Worm (Caenorhabditis elegans) whole organism, young adult: ENCODE measurements around the gene R10E4.7.

Source experiments
- C06A6.2 ChIP-seq: fragments of 200-800 bp; sonication (Bioruptor generic); conservative IDR thresholded peaks from 2 replicates; pipeline ENCODE4 v1.3.6; 2022; ENCODE audit warnings: missing genetic modification characterization, missing compliant biosample characterization
- D2030.7 ChIP-seq: fragments of 200-800 bp; sonication (Bioruptor generic); IDR thresholded peaks from 2 replicates; pipeline ENCODE4 v1.3.6; 2022; ENCODE audit warnings: missing genetic modification reagents, missing genetic modification characterization, missing compliant biosample characterization
- F57A8.1 ChIP-seq: fragments of 200-800 bp; sonication (Bioruptor generic); optimal IDR thresholded peaks from 2 replicates; lab custom pipeline; 2018; ENCODE audit warnings: mild to moderate bottlenecking, missing genetic modification characterization, moderate library complexity, missing compliant biosample characterization
- ama-1 ChIP-seq, 3 experiments: fragments of 150-350 bp in 1 of 3; sonication (generic microtip) in 2 of 3; optimal IDR thresholded peaks; 2 replicates each; lab custom pipeline; 2014 to 2018; ENCODE audit warnings: missing biosample characterization in 2 of 3, missing genetic modification characterization in 2 of 3, missing genetic modification reagents in 2 of 3
- lin-35 ChIP-seq, 3 experiments: fragments of 150-350 bp in 2 of 3; sonication (generic microtip) in 1 of 3; optimal IDR thresholded peaks; 2 replicates each; lab custom pipeline; 2014 to 2018; ENCODE audit warnings: missing biosample characterization in 3 of 3, missing genetic modification characterization in 3 of 3, missing genetic modification reagents in 3 of 3
- lsy-27 ChIP-seq: sonication (generic microtip); optimal IDR thresholded peaks from 2 replicates; lab custom pipeline; 2017; ENCODE audit warnings: missing genetic modification characterization, mild to moderate bottlenecking, missing compliant biosample characterization, antibody characterized with exemption, missing genotype, borderline replicate concordance; ENCODE audit not compliant: insufficient read depth
- nfya-1 ChIP-seq: sonication (generic microtip); optimal IDR thresholded peaks from 2 replicates; lab custom pipeline; 2017; ENCODE audit warnings: antibody characterized with exemption, missing compliant biosample characterization, missing genetic modification characterization, borderline replicate concordance; ENCODE audit not compliant: insufficient read depth
- nfya-2 ChIP-seq: fragments of 200-800 bp; sonication (Bioruptor generic); IDR thresholded peaks from 2 replicates; pipeline ENCODE4 v1.3.6; 2022; ENCODE audit warnings: missing genetic modification reagents, missing genetic modification characterization, missing compliant biosample characterization
- unc-62 ChIP-seq: fragments of 150-350 bp; optimal IDR thresholded peaks from 2 replicates; lab custom pipeline; 2014; ENCODE audit warnings: missing biosample characterization, missing genetic modification reagents, missing genetic modification characterization
- ztf-18 ChIP-seq: sonication (generic microtip); optimal IDR thresholded peaks from 2 replicates; lab custom pipeline; 2016; ENCODE audit warnings: missing genotype, mild to moderate bottlenecking, missing genetic modification characterization, missing compliant biosample characterization
- ztf-6 ChIP-seq: fragments of 200-800 bp; sonication (Bioruptor generic); IDR thresholded peaks from 2 replicates; pipeline ENCODE4 v1.3.6; 2022; ENCODE audit warnings: missing genetic modification reagents, missing genetic modification characterization, missing compliant biosample characterization

DNA sequence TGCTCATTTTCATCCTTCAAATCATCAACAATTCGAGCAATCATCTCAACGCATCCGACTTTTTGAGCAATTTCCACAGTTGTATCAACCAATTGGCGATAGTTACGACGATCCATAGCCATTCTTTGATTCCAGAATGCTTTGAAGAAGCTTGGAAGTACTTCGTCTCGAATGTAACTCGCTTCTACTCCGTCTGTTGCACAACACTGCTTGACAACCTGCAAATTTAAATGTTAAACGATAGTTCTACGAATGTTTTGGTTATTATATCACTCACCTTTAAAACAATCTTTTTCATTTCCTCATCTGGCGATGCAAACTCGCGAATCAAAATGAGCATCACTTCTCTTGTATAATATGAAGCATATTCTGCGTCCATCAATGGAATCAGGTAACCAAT lies 28.7 kb upstream of the R10E4.7 start:
- no peak for TF ChIP-seq nfya-2 (GFP tag; lab: Robert Waterston, UW)
- TF ChIP-seq ama-1 (optimal IDR thresholded peaks at IDR 0.05; lab: Kevin White, UChicago) = no peak
- no peak for TF ChIP-seq ama-1 (GFP tag; optimal IDR thresholded peaks at IDR 0.05; lab: Kevin White, UChicago)
- no peak for TF ChIP-seq C06A6.2 (GFP tag; lab: Robert Waterston, UW)
- TF ChIP-seq lin-35 (GFP tag; optimal IDR thresholded peaks at IDR 0.05; lab: Kevin White, UChicago) = no peak
- TF ChIP-seq nfya-1 (tag; lab: Kevin White, UChicago) = no peak
- TF ChIP-seq ztf-18 (tag; lab: Kevin White, UChicago) = no peak
- TF ChIP-seq F57A8.1 (GFP tag; lab: Kevin White, UChicago) = no peak
- no peak for TF ChIP-seq D2030.7
- no peak for TF ChIP-seq lsy-27 (tag; lab: Kevin White, UChicago)
- no peak for TF ChIP-seq unc-62 (GFP tag; lab: Kevin White, UChicago)
- no peak for TF ChIP-seq ztf-6 (GFP tag; lab: Robert Waterston, UW)
